Worm (Caenorhabditis elegans) whole organism, L4 larva: Measurements from ENCODE around the gene srlf-20.

ENCODE experiments used
- R02D3.7 ChIP-seq: fragments of 150-350 bp; sonication (generic microtip); optimal IDR thresholded peaks from 3 replicates; lab custom pipeline; 2014; ENCODE audit warnings: missing biosample characterization, missing genetic modification characterization
- aly-2 ChIP-seq: sonication (generic microtip); optimal IDR thresholded peaks from 2 replicates; lab custom pipeline; 2018; ENCODE audit warnings: missing biosample characterization, missing genetic modification characterization
- attf-4 ChIP-seq: sonication (generic microtip); optimal IDR thresholded peaks from 3 replicates; lab custom pipeline; 2017; ENCODE audit warnings: missing biosample characterization, missing genetic modification characterization
- ceh-32 ChIP-seq: sonication (generic microtip); optimal IDR thresholded peaks from 2 replicates; lab custom pipeline; 2016; ENCODE audit warnings: mild to moderate bottlenecking, missing genetic modification characterization, missing compliant biosample characterization; ENCODE audit not compliant: poor library complexity
- cey-2 ChIP-seq: sonication (generic microtip); optimal IDR thresholded peaks from 3 replicates; lab custom pipeline; 2017; ENCODE audit warnings: missing genetic modification characterization, mild to moderate bottlenecking, missing compliant biosample characterization, antibody characterized with exemption, borderline replicate concordance; ENCODE audit not compliant: insufficient read depth
- daf-12 ChIP-seq: fragments of 150-350 bp; optimal IDR thresholded peaks from 2 replicates; lab custom pipeline; 2014; ENCODE audit warnings: missing biosample characterization, missing genetic modification reagents, missing genetic modification characterization
- dve-1 ChIP-seq: sonication (generic microtip); optimal IDR thresholded peaks from 2 replicates; lab custom pipeline; 2017; ENCODE audit warnings: antibody characterized with exemption, mild to moderate bottlenecking, missing genetic modification characterization, missing compliant biosample characterization; ENCODE audit not compliant: insufficient read depth
- egl-27 ChIP-seq: sonication (generic microtip); optimal IDR thresholded peaks from 3 replicates; lab custom pipeline; 2017; ENCODE audit warnings: missing biosample characterization, missing genetic modification reagents, missing genetic modification characterization
- fos-1 ChIP-seq: fragments of 150-350 bp; optimal IDR thresholded peaks from 2 replicates; lab custom pipeline; 2014; ENCODE audit warnings: missing biosample characterization, missing genetic modification characterization
- lin-15B ChIP-seq: fragments of 150-350 bp; sonication (generic microtip); optimal IDR thresholded peaks from 3 replicates; lab custom pipeline; 2014; ENCODE audit warnings: missing biosample characterization, missing genetic modification characterization
- lin-39 ChIP-seq: fragments of 150-350 bp; optimal IDR thresholded peaks from 2 replicates; lab custom pipeline; 2014; ENCODE audit warnings: missing biosample characterization, missing genetic modification reagents, missing genetic modification characterization
- mep-1 ChIP-seq: fragments of 150-350 bp; sonication (generic microtip); optimal IDR thresholded peaks from 3 replicates; lab custom pipeline; 2014; ENCODE audit warnings: missing biosample characterization, missing genetic modification characterization
- nhr-42 ChIP-seq: fragments of 200-800 bp; sonication (Bioruptor generic); IDR thresholded peaks from 2 replicates; pipeline ENCODE4 v1.3.6; 2022; ENCODE audit warnings: missing genetic modification characterization, missing compliant biosample characterization
- pha-4 ChIP-seq, 2 experiments: fragments of 150-350 bp in 1 of 2; fragments of 200-800 bp in 1 of 2; sonication (Bioruptor generic) in 1 of 2; IDR thresholded peaks in 1 of 2; optimal IDR thresholded peaks in 1 of 2; 2 replicates each; pipeline versions ENCODE4 v1.3.6 to Lab custom; 2014 to 2022; ENCODE audit warnings: missing genetic modification characterization in 2 of 2, missing genetic modification reagents in 2 of 2, missing biosample characterization in 1 of 2, missing compliant biosample characterization in 1 of 2
- sdz-12 ChIP-seq: fragments of 200-800 bp; sonication (Bioruptor generic); optimal IDR thresholded peaks from 2 replicates; lab custom pipeline; 2018; ENCODE audit warnings: mild to moderate bottlenecking, missing genetic modification characterization, missing compliant biosample characterization
- set-16 ChIP-seq: fragments of 200-800 bp; sonication (Bioruptor generic); IDR thresholded peaks from 2 replicates; pipeline ENCODE4 v1.3.6; 2022; ENCODE audit warnings: missing genetic modification reagents, missing genetic modification characterization, missing compliant biosample characterization
- unc-130 ChIP-seq: sonication (generic microtip); optimal IDR thresholded peaks from 2 replicates; lab custom pipeline; 2016; ENCODE audit warnings: missing genetic modification reagents, missing genetic modification characterization, missing compliant biosample characterization
- zip-11 ChIP-seq: fragments of 200-800 bp; sonication (Bioruptor generic); IDR thresholded peaks from 2 replicates; pipeline ENCODE4 v1.3.6; 2022; ENCODE audit warnings: missing genetic modification characterization, missing compliant biosample characterization
- ztf-7 ChIP-seq: fragments of 150-350 bp; optimal IDR thresholded peaks from 2 replicates; lab custom pipeline; 2014; ENCODE audit warnings: missing biosample characterization, missing genetic modification characterization

The srlf-20 gene

ce11 chrV:911474-911873 lies 17.7 kb downstream of the srlf-20 start, which contains the start of gene adh-5:
Gene adh-5 (plus strand): TSS chrV:911774.
- TF ChIP-seq zip-11 (GFP tag; lab: Robert Waterston, UW) (no peak), ztf-7 (tag; lab: Kevin White, UChicago) (no peak), pha-4 (GFP tag; IDR thresholded peaks at IDR 0.05; lab: Robert Waterston, UW) (no peak), pha-4 (tag; optimal IDR thresholded peaks at IDR 0.05; lab: Kevin White, UChicago) (no peak), fos-1 (tag; lab: Kevin White, UChicago) (no peak), attf-4 (tag; lab: Kevin White, UChicago) (no peak), mep-1 (tag; lab: Kevin White, UChicago) (no peak), nhr-42 (no peak), sdz-12 (no peak)
- TF ChIP-seq, all 104 proteins: peak for 0

ce11 chrV:915716-916115 lies 21.9 kb downstream of the srlf-20 start:
- TF ChIP-seq set-16 (GFP tag; lab: Robert Waterston, UW) (peak; percentile 74), lin-39 (tag; lab: Kevin White, UChicago) (no peak)

DNA sequence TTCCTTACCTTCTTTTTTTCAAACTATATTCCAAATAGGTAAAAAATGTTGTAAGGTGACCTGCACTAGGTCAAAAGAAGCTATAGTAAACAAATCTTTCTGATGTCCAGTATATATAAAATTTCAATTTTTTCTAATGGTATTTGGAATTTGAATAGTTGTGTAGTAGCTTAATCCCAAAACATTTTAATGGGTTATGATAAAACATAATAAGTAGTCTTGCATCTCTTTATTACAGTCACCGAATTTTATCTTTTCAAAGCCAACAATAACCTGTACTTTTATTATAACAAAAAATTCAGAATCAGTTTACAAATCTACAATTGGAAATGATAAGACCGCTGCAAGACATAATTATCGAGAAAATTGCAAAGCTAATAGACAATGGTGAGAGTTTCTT lies 23.7 kb downstream of the srlf-20 start, which contains the start of gene H24K24.2:
TSS of gene H24K24.2 (plus strand) at position 301 of the 400 bp plus-strand sequence.
- no peak for TF ChIP-seq dve-1

- TF ChIP-seq egl-27 (tag; lab: Kevin White, UChicago): no peak
- no peak for TF ChIP-seq aly-2 (tag; lab: Kevin White, UChicago)
- no peak for TF ChIP-seq ceh-32 (tag; lab: Kevin White, UChicago)
- TF ChIP-seq zip-11 (GFP tag; lab: Robert Waterston, UW): no peak
- TF ChIP-seq pha-4 (GFP tag; IDR thresholded peaks at IDR 0.05; lab: Robert Waterston, UW): no peak
- TF ChIP-seq pha-4 (tag; optimal IDR thresholded peaks at IDR 0.05; lab: Kevin White, UChicago): no peak
- no peak for TF ChIP-seq R02D3.7
- no peak for TF ChIP-seq lin-15B (tag; lab: Kevin White, UChicago)
- no peak for TF ChIP-seq unc-130 (GFP tag; lab: Kevin White, UChicago)
- no peak for TF ChIP-seq daf-12 (tag; lab: Kevin White, UChicago)
These were observed 45.6 kb downstream of the srlf-20 start for ce11 chrV:939341-939740.

- TF ChIP-seq cey-2 (tag; lab: Kevin White, UChicago) (no peak), set-16 (GFP tag; lab: Robert Waterston, UW) (peak; percentile 89)
These were observed 48.8 kb downstream of the srlf-20 start for ce11 chrV:942556-942955.
